Worm (Caenorhabditis elegans): ENCODE data around the gene ZK637.12.

The ZK637.12 gene

DNA sequence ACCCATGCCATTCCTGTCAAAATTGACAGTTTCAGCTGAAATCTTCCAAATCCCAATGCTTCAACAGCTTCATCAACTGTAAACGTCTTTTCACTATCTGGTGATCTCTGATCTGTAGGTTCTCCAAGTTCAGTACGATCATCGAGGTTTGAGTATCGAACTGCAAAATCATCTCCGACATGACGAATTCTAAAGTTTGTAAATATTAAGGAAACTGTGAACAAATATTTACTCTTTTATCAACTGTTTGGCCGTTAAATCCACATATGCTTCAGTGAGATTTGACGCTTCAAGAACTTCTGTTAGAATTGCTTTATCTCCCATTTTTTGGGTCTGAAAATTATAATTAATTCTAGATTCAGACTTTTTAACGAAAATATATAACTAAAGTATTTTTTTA is 38.9 kb upstream of the ZK637.12 start, which contains the start of gene svop-1:
svop-1 (minus strand) TSS at position 339 of the 400 bp plus-strand sequence.
- TF ChIP-seq efl-3 (GFP tag; optimal IDR thresholded peaks at IDR 0.05) = no peak
- TF ChIP-seq lin-39 (tag; optimal IDR thresholded peaks at IDR 0.05) = no peak
- TF ChIP-seq ceh-8 (GFP tag; optimal IDR thresholded peaks at IDR 0.05) = no peak
- no peak for TF ChIP-seq hlh-4 (tag; optimal IDR thresholded peaks at IDR 0.05)
- TF ChIP-seq efl-1 (optimal IDR thresholded peaks at IDR 0.05) = no peak
- peak in 1 of 2 experiments; percentile 63 for TF ChIP-seq efl-1 (GFP tag; optimal IDR thresholded peaks at IDR 0.05 in 1 of 2)
- TF ChIP-seq nhr-11 (tag; optimal IDR thresholded peaks at IDR 0.05) = no peak
- no peak for TF ChIP-seq nhr-20 (tag; optimal IDR thresholded peaks at IDR 0.05)

- TF ChIP-seq ceh-82 (tag; optimal IDR thresholded peaks at IDR 0.05) (peak in 1 of 3 experiments; percentile 5), mep-1 (tag; optimal IDR thresholded peaks at IDR 0.05) (peak; percentile 22), ceh-8 (GFP tag; optimal IDR thresholded peaks at IDR 0.05) (no peak), fkh-4 (tag; optimal IDR thresholded peaks at IDR 0.05; ENCODE audit: borderline replicate concordance) (no peak), lsy-2 (tag; optimal IDR thresholded peaks at IDR 0.05) (peak in 1 of 2 experiments; percentile 42), swsn-7 (tag; optimal IDR thresholded peaks at IDR 0.05) (peak; percentile 20), pag-3 (tag; optimal IDR thresholded peaks at IDR 0.05; ENCODE audit: borderline replicate concordance, insufficient read depth) (no peak), C34B4.2 (tag; optimal IDR thresholded peaks at IDR 0.05) (no peak), lin-15B (tag; optimal IDR thresholded peaks at IDR 0.05) (no peak), vab-15 (tag; optimal IDR thresholded peaks at IDR 0.05) (no peak), fos-1 (tag; optimal IDR thresholded peaks at IDR 0.05) (no peak), unc-98 (GFP tag; IDR thresholded peaks at IDR 0.05) (no peak), zag-1 (tag; optimal IDR thresholded peaks at IDR 0.05) (no peak), elt-2 (tag; optimal IDR thresholded peaks at IDR 0.05) (no peak), nhr-47 (tag; optimal IDR thresholded peaks at IDR 0.05) (peak; percentile 20), alr-1 (tag; optimal IDR thresholded peaks at IDR 0.05; ENCODE audit: borderline replicate concordance) (no peak), lir-3 (tag; optimal IDR thresholded peaks at IDR 0.05; ENCODE audit: poor library complexity) (no peak), nhr-85 (tag) (no peak), mdl-1 (tag; optimal IDR thresholded peaks at IDR 0.05) (no peak), unc-86 (tag; optimal IDR thresholded peaks at IDR 0.05) (peak; percentile 16), fkh-10 (GFP tag; optimal IDR thresholded peaks at IDR 0.05) (no peak), unc-30 (tag; optimal IDR thresholded peaks at IDR 0.05) (no peak), hpl-2 (GFP tag; optimal IDR thresholded peaks at IDR 0.05) (no peak), tlp-1 (tag; optimal IDR thresholded peaks at IDR 0.05) (no peak), nhr-90 (tag; optimal IDR thresholded peaks at IDR 0.05; ENCODE audit: poor library complexity) (no peak), nhr-237 (tag; optimal IDR thresholded peaks at IDR 0.05) (no peak), lin-14 (GFP tag; optimal IDR thresholded peaks at IDR 0.05) (peak; percentile 71), mef-2 (tag; optimal IDR thresholded peaks at IDR 0.05) (no peak), dsc-1 (tag; optimal IDR thresholded peaks at IDR 0.05) (peak; percentile 40), elt-3 (tag; optimal IDR thresholded peaks at IDR 0.05) (no peak), lin-39 (tag; optimal IDR thresholded peaks at IDR 0.05) (no peak), snu-23 (GFP tag; optimal IDR thresholded peaks at IDR 0.05) (no peak), C04F5.9 (tag; optimal IDR thresholded peaks at IDR 0.05) (no peak), ceh-90 (tag; optimal IDR thresholded peaks at IDR 0.05) (no peak), unc-130 (tag; optimal IDR thresholded peaks at IDR 0.05) (no peak), snpc-4 (tag; optimal IDR thresholded peaks at IDR 0.05) (no peak), grh-1 (GFP tag; IDR thresholded peaks at IDR 0.05) (no peak), unc-62 (GFP tag; optimal IDR thresholded peaks at IDR 0.05) (no peak), nhr-84 (tag; optimal IDR thresholded peaks at IDR 0.05) (no peak), sox-4 (tag; optimal IDR thresholded peaks at IDR 0.05) (no peak), nhr-76 (tag; optimal IDR thresholded peaks at IDR 0.05) (no peak), nhr-12 (tag; optimal IDR thresholded peaks at IDR 0.05) (no peak), fkh-8 (tag; optimal IDR thresholded peaks at IDR 0.05) (peak; percentile 61), dpl-1 (GFP tag; optimal IDR thresholded peaks at IDR 0.05) (peak in 1 of 3 experiments; percentile 26), ztf-4 (tag; optimal IDR thresholded peaks at IDR 0.05) (no peak), ztf-11 (tag; optimal IDR thresholded peaks at IDR 0.05) (no peak), nhr-20 (tag; optimal IDR thresholded peaks at IDR 0.05) (no peak)
Measured at ce11 chrIII:8886309-8886708, 37.7 kb upstream of the ZK637.12 start.

Measured in whole organism, L1 larva.